Worm (Caenorhabditis elegans): ENCODE results near the gene C18D11.7.

The C18D11.7 gene

ce11 chrIII:11823260-11823659 is 16.7 kb upstream of the C18D11.7 start, which contains the start of gene C18D11.3:
Gene C18D11.3 (plus strand): TSS chrIII:11823448.
- TF ChIP-seq tab-1 (GFP tag; IDR thresholded peaks at IDR 0.05) (no peak), klf-2 (GFP tag; conservative IDR thresholded peaks at IDR 0.05) (no peak), med-1 (GFP tag; optimal IDR thresholded peaks at IDR 0.05; ENCODE audit: insufficient read depth) (no peak), cog-1 (tag; optimal IDR thresholded peaks at IDR 0.05) (no peak), flt-1 (GFP tag; IDR thresholded peaks at IDR 0.05) (0 out of 2 replicates have a peak, but pooled peaks have one; percentile 35), T22C8.4 (GFP tag; IDR thresholded peaks at IDR 0.05) (no peak), ztf-23 (GFP tag; IDR thresholded peaks at IDR 0.05) (peak; percentile 66; the same call in 1 of the 2 replicates), ztf-29 (GFP tag; IDR thresholded peaks at IDR 0.05) (no peak)

- TF ChIP-seq tab-1 (GFP tag; IDR thresholded peaks at IDR 0.05) (no peak), ztf-29 (GFP tag; IDR thresholded peaks at IDR 0.05) (no peak), klf-2 (GFP tag; conservative IDR thresholded peaks at IDR 0.05) (no peak), med-1 (GFP tag; optimal IDR thresholded peaks at IDR 0.05; ENCODE audit: insufficient read depth) (no peak), cog-1 (tag; optimal IDR thresholded peaks at IDR 0.05) (no peak), flt-1 (GFP tag; IDR thresholded peaks at IDR 0.05) (no peak), T22C8.4 (GFP tag; IDR thresholded peaks at IDR 0.05) (no peak), ref-1 (GFP tag; conservative IDR thresholded peaks at IDR 0.05) (no peak), ztf-23 (GFP tag; IDR thresholded peaks at IDR 0.05) (no peak)
Measured at ce11 chrIII:11822407-11822806, 15.8 kb upstream of the C18D11.7 start, which contains the start of gene maa-1. Gene maa-1 (minus strand): TSS chrIII:11822526.

- no peak for TF ChIP-seq ztf-23 (GFP tag; IDR thresholded peaks at IDR 0.05)
- TF ChIP-seq cog-1 (tag; optimal IDR thresholded peaks at IDR 0.05) = no peak
- no peak for TF ChIP-seq med-1 (GFP tag; optimal IDR thresholded peaks at IDR 0.05; ENCODE audit: insufficient read depth)
- TF ChIP-seq ztf-29 (GFP tag; IDR thresholded peaks at IDR 0.05) = no peak
- TF ChIP-seq ref-1 (GFP tag; conservative IDR thresholded peaks at IDR 0.05) = no peak
- TF ChIP-seq flt-1 (GFP tag; IDR thresholded peaks at IDR 0.05) = no peak
- no peak for TF ChIP-seq tab-1 (GFP tag; IDR thresholded peaks at IDR 0.05)
- TF ChIP-seq klf-2 (GFP tag; conservative IDR thresholded peaks at IDR 0.05) = no peak
- TF ChIP-seq T22C8.4 (GFP tag; IDR thresholded peaks at IDR 0.05) = no peak
Measured at ce11 chrIII:11817865-11818264, 11.3 kb upstream of the C18D11.7 start.

DNA sequence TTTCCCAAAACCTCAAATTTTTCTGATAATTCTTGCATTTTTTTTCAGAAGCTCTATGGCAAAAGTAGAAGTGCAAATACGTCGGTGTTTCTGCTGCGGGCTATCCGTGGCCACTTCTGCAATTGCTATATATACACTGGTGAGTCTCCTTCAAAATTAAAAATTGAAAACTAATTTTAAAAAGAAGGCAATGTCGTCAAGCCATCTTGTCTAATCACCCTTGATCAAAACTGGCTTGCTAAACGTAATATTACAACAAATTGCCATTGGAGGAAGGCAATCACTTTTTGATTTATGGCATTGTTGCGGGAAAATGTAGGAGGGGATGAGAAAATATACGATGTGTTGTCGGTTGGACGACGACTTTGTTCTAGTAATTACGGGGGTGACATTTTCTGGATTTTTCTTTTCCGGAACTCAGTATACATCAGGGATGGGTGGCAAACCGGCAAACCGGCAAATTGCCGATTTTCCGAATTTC is 10.0 kb upstream of the C18D11.7 start, which contains the start of gene C18D11.1:
C18D11.1 (plus strand) TSS at position 51 of the 481 bp plus-strand sequence.
- TF ChIP-seq T22C8.4 (GFP tag; IDR thresholded peaks at IDR 0.05) (no peak), med-1 (GFP tag; optimal IDR thresholded peaks at IDR 0.05; ENCODE audit: insufficient read depth) (no peak), ztf-23 (GFP tag; IDR thresholded peaks at IDR 0.05) (no peak), cog-1 (tag; optimal IDR thresholded peaks at IDR 0.05) (no peak), ztf-29 (GFP tag; IDR thresholded peaks at IDR 0.05) (no peak), tab-1 (GFP tag; IDR thresholded peaks at IDR 0.05) (no peak), flt-1 (GFP tag; IDR thresholded peaks at IDR 0.05) (no peak), ref-1 (GFP tag; conservative IDR thresholded peaks at IDR 0.05) (no peak), klf-2 (GFP tag; conservative IDR thresholded peaks at IDR 0.05) (no peak)

DNA sequence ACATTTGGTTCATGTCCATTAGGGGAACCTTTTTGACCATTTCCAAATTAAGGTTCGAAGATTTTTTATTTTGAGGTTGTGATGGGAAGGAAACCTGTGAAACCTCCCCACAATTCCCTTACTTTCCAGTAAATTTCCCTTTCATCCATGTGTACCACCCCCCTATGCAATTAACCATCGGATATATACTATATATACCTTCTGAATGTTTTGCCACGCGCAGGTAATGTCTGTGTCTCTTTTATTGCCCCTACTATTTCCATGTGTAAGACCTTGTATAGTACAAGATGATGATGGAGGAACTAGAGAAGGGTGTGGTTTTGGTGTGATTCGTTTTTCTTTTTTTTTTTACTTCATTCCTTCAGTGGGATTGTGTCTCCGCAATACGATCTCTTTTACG is 8.1 kb upstream of the C18D11.7 start:
- TF ChIP-seq tab-1 (GFP tag; IDR thresholded peaks at IDR 0.05) (no peak), med-1 (GFP tag; optimal IDR thresholded peaks at IDR 0.05; ENCODE audit: insufficient read depth) (no peak), ref-1 (GFP tag; conservative IDR thresholded peaks at IDR 0.05) (no peak), T22C8.4 (GFP tag; IDR thresholded peaks at IDR 0.05) (no peak), flt-1 (GFP tag; IDR thresholded peaks at IDR 0.05) (no peak), klf-2 (GFP tag; conservative IDR thresholded peaks at IDR 0.05) (no peak), ztf-29 (GFP tag; IDR thresholded peaks at IDR 0.05) (no peak), ztf-23 (GFP tag; IDR thresholded peaks at IDR 0.05) (no peak), cog-1 (tag; optimal IDR thresholded peaks at IDR 0.05) (no peak)

ce11 chrIII:11811839-11812238 is 5.2 kb upstream of the C18D11.7 start:
- no peak for TF ChIP-seq T22C8.4 (GFP tag; IDR thresholded peaks at IDR 0.05)
- TF ChIP-seq ztf-29 (GFP tag; IDR thresholded peaks at IDR 0.05) = no peak
- no peak for TF ChIP-seq ref-1 (GFP tag; conservative IDR thresholded peaks at IDR 0.05)
- no peak for TF ChIP-seq med-1 (GFP tag; optimal IDR thresholded peaks at IDR 0.05; ENCODE audit: insufficient read depth)
- no peak for TF ChIP-seq klf-2 (GFP tag; conservative IDR thresholded peaks at IDR 0.05)
- TF ChIP-seq tab-1 (GFP tag; IDR thresholded peaks at IDR 0.05) = no peak
- TF ChIP-seq flt-1 (GFP tag; IDR thresholded peaks at IDR 0.05) = no peak
- TF ChIP-seq cog-1 (tag; optimal IDR thresholded peaks at IDR 0.05) = no peak
- no peak for TF ChIP-seq ztf-23 (GFP tag; IDR thresholded peaks at IDR 0.05)

- TF ChIP-seq tab-1 (GFP tag; IDR thresholded peaks at IDR 0.05) (no peak), flt-1 (GFP tag; IDR thresholded peaks at IDR 0.05) (no peak), med-1 (GFP tag; optimal IDR thresholded peaks at IDR 0.05; ENCODE audit: insufficient read depth) (no peak)
Measured at ce11 chrIII:11810447-11810846, 3.9 kb upstream of the C18D11.7 start, which contains the start of gene C18D11.6. Gene C18D11.6 (plus strand): TSS chrIII:11810556.

- TF ChIP-seq ztf-23 (GFP tag; IDR thresholded peaks at IDR 0.05) (no peak), ref-1 (GFP tag; conservative IDR thresholded peaks at IDR 0.05) (no peak), klf-2 (GFP tag; conservative IDR thresholded peaks at IDR 0.05) (no peak), tab-1 (GFP tag; IDR thresholded peaks at IDR 0.05) (no peak), cog-1 (tag; optimal IDR thresholded peaks at IDR 0.05) (no peak), T22C8.4 (GFP tag; IDR thresholded peaks at IDR 0.05) (no peak), ztf-29 (GFP tag; IDR thresholded peaks at IDR 0.05) (no peak), flt-1 (GFP tag; IDR thresholded peaks at IDR 0.05) (no peak), med-1 (GFP tag; optimal IDR thresholded peaks at IDR 0.05; ENCODE audit: insufficient read depth) (no peak)
Measured at ce11 chrIII:11808818-11809217, 2.2 kb upstream of the C18D11.7 start, which contains the start of gene C18D11.9. Gene C18D11.9 (plus strand): TSS chrIII:11809118.

DNA sequence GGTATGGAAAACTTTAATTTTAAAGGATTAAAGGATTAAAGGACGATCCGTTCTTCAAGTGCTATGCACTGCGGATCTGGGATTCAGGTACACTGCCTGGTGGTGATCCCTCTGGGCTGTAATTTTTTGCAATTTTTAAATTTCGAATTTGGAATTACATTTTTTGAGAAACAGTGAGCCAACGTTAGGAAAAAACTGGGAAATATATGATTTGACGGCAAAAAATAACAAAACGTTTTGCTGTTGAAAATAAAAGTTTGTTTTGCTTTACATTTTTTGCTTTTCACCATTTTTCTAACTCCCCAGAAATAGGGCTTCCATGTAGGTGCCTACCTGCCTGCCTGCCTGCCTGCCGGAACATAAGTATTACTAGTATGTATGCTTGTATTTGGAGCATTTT is 823 bp upstream of the C18D11.7 start, which contains the start of gene C18D11.10:
C18D11.10 (plus strand) TSS at position 301 of the 400 bp plus-strand sequence.
- TF ChIP-seq ztf-23 (GFP tag; IDR thresholded peaks at IDR 0.05) = no peak
- TF ChIP-seq cog-1 (tag; optimal IDR thresholded peaks at IDR 0.05) = no peak
- TF ChIP-seq ref-1 (GFP tag; conservative IDR thresholded peaks at IDR 0.05) = no peak
- no peak for TF ChIP-seq flt-1 (GFP tag; IDR thresholded peaks at IDR 0.05)
- no peak for TF ChIP-seq tab-1 (GFP tag; IDR thresholded peaks at IDR 0.05)
- TF ChIP-seq med-1 (GFP tag; optimal IDR thresholded peaks at IDR 0.05; ENCODE audit: insufficient read depth) = no peak
- no peak for TF ChIP-seq ztf-29 (GFP tag; IDR thresholded peaks at IDR 0.05)
- TF ChIP-seq klf-2 (GFP tag; conservative IDR thresholded peaks at IDR 0.05) = no peak
- no peak for TF ChIP-seq T22C8.4 (GFP tag; IDR thresholded peaks at IDR 0.05)
